Worm (Caenorhabditis elegans): Measurements from ENCODE around the gene Y53G8AL.1.
"Not testable (repeated sequence)": the region's sequence is repeated elsewhere in the genome, so short reads cannot be mapped to it uniquely, and the experiment has no call there.

Gene Y53G8AL.1

ce11 chrIII:3259691-3260090 lies 26.8 kb downstream of the Y53G8AL.1 start, which contains the start of gene Y53G8AM.6:
Gene Y53G8AM.6, minus strand, starts transcription at chrIII:3259791.
- not testable (repeated sequence) for TF ChIP-seq mls-2 (tag; optimal IDR thresholded peaks at IDR 0.05); M03D4.4 (tag; optimal IDR thresholded peaks at IDR 0.05); elt-1 (tag; optimal IDR thresholded peaks at IDR 0.05; ENCODE audit: borderline replicate concordance, insufficient read depth)

- TF ChIP-seq blmp-1 (tag; optimal IDR thresholded peaks at IDR 0.05) (no peak), cnd-1 (tag; optimal IDR thresholded peaks at IDR 0.05) (no peak), nhr-2 (tag; optimal IDR thresholded peaks at IDR 0.05) (no peak), snpc-4 (tag; optimal IDR thresholded peaks at IDR 0.05) (no peak), unc-39 (tag; optimal IDR thresholded peaks at IDR 0.05) (no peak), hlh-1 (tag; optimal IDR thresholded peaks at IDR 0.05) (no peak)
Measured at ce11 chrIII:3263696-3264095, 30.8 kb downstream of the Y53G8AL.1 start.

- TF ChIP-seq nhr-2 (tag; optimal IDR thresholded peaks at IDR 0.05) (no peak), drap-1 (GFP tag; optimal IDR thresholded peaks at IDR 0.05) (no peak), bed-3 (GFP tag; optimal IDR thresholded peaks at IDR 0.05) (no peak), unc-62 (GFP tag; optimal IDR thresholded peaks at IDR 0.05) (no peak), unc-39 (tag; optimal IDR thresholded peaks at IDR 0.05) (no peak), flh-1 (GFP tag; optimal IDR thresholded peaks at IDR 0.05) (no peak), sem-2 (GFP tag; optimal IDR thresholded peaks at IDR 0.05) (no peak)
Measured at ce11 chrIII:3266602-3267001, 33.7 kb downstream of the Y53G8AL.1 start, which contains the start of gene Y53G8AM.7. Gene Y53G8AM.7, minus strand, starts transcription at chrIII:3266702.

- TF ChIP-seq nhr-76 (tag; optimal IDR thresholded peaks at IDR 0.05) = no peak
- TF ChIP-seq drap-1 (GFP tag; optimal IDR thresholded peaks at IDR 0.05) = no peak
- peak; percentile 93 for TF ChIP-seq unc-62 (GFP tag; optimal IDR thresholded peaks at IDR 0.05)
- TF ChIP-seq nhr-237 (tag; optimal IDR thresholded peaks at IDR 0.05) = peak; percentile 52
- TF ChIP-seq elt-3 (tag; optimal IDR thresholded peaks at IDR 0.05) = no peak
- no peak for TF ChIP-seq nhr-2 (tag; optimal IDR thresholded peaks at IDR 0.05)
- no peak for TF ChIP-seq elt-1 (tag; optimal IDR thresholded peaks at IDR 0.05; ENCODE audit: borderline replicate concordance, insufficient read depth)
- TF ChIP-seq mab-5 (tag; optimal IDR thresholded peaks at IDR 0.05) = no peak
- no peak for TF ChIP-seq unc-39 (tag; optimal IDR thresholded peaks at IDR 0.05)
- peak; percentile 37 for TF ChIP-seq cnd-1 (tag; optimal IDR thresholded peaks at IDR 0.05)
- TF ChIP-seq zip-8 (tag; optimal IDR thresholded peaks at IDR 0.05) = no peak
- peak; percentile 66 for TF ChIP-seq sptf-1 (tag; optimal IDR thresholded peaks at IDR 0.05)
- TF ChIP-seq sem-2 (GFP tag; optimal IDR thresholded peaks at IDR 0.05) = no peak
- no peak for TF ChIP-seq mls-2 (tag; optimal IDR thresholded peaks at IDR 0.05)
- no peak for TF ChIP-seq blmp-1 (tag; optimal IDR thresholded peaks at IDR 0.05)
- TF ChIP-seq ztf-11 (tag; optimal IDR thresholded peaks at IDR 0.05) = no peak
- TF ChIP-seq snpc-4 (tag; optimal IDR thresholded peaks at IDR 0.05) = no peak
- TF ChIP-seq flh-1 (GFP tag; optimal IDR thresholded peaks at IDR 0.05) = no peak
- no peak for TF ChIP-seq pha-4 (tag; optimal IDR thresholded peaks at IDR 0.05)
- no peak for TF ChIP-seq lin-32 (GFP tag; optimal IDR thresholded peaks at IDR 0.05)
- TF ChIP-seq tbx-8 (GFP tag; optimal IDR thresholded peaks at IDR 0.05) = peak; percentile 46
- TF ChIP-seq nhr-28 (tag; optimal IDR thresholded peaks at IDR 0.05) = no peak
- peak; percentile 63 for TF ChIP-seq lsy-2 (tag; optimal IDR thresholded peaks at IDR 0.05)
- TF ChIP-seq ces-1 (GFP tag; optimal IDR thresholded peaks at IDR 0.05) = peak; percentile 55
- no peak for TF ChIP-seq ceh-43 (GFP tag; optimal IDR thresholded peaks at IDR 0.05)
- no peak for TF ChIP-seq hlh-1 (tag; optimal IDR thresholded peaks at IDR 0.05)
- peak; percentile 66 for TF ChIP-seq unc-120 (tag; optimal IDR thresholded peaks at IDR 0.05; ENCODE audit: poor library complexity, severe bottlenecking)
- peak; percentile 30 for TF ChIP-seq M03D4.4 (tag; optimal IDR thresholded peaks at IDR 0.05)
- TF ChIP-seq bed-3 (GFP tag; optimal IDR thresholded peaks at IDR 0.05) = no peak
- no peak for TF ChIP-seq lin-13 (tag; optimal IDR thresholded peaks at IDR 0.05)
- peak; percentile 68 for TF ChIP-seq ceh-83 (GFP tag; optimal IDR thresholded peaks at IDR 0.05)
- TF ChIP-seq ham-2 (GFP tag; optimal IDR thresholded peaks at IDR 0.05) = no peak
- TF ChIP-seq ceh-39 (tag; optimal IDR thresholded peaks at IDR 0.05) = no peak
- TF ChIP-seq nhr-12 (tag; optimal IDR thresholded peaks at IDR 0.05) = no peak
- no peak for TF ChIP-seq mep-1 (tag; optimal IDR thresholded peaks at IDR 0.05)
Measured at ce11 chrIII:3271682-3272081, 38.8 kb downstream of the Y53G8AL.1 start.
